Fruit fly (Drosophila melanogaster) whole organism, embryonic: Measurements from ENCODE around the gene Rpn1.

ENCODE experiments used
- Aef1 ChIP-seq: fragments of 200-800 bp; sonication (Bioruptor generic); IDR thresholded peaks from 3 replicates; pipeline ENCODE4 v1.3.6; 2022; ENCODE audit warnings: missing biosample characterization, missing genetic modification characterization
- Atf6 ChIP-seq: fragments of 200-800 bp; sonication (Bioruptor generic); IDR thresholded peaks from 2 replicates; pipeline ENCODE4 v1.3.6; 2022; ENCODE audit warnings: missing biosample characterization, missing genetic modification characterization
- CG11456 ChIP-seq: fragments of 200-800 bp; sonication (Bioruptor generic); IDR thresholded peaks from 3 replicates; pipeline ENCODE4 v1.3.6; 2022; ENCODE audit warnings: missing biosample characterization, missing genetic modification characterization
- CG12104 ChIP-seq: fragments of 200-800 bp; sonication (Bioruptor generic); optimal IDR thresholded peaks from 3 replicates; lab custom pipeline; 2016; ENCODE audit warnings: missing biosample characterization, missing genetic modification characterization
- CG12744 ChIP-seq: fragments of 200-800 bp; sonication (Bioruptor generic); optimal IDR thresholded peaks from 2 replicates; lab custom pipeline; 2016; ENCODE audit warnings: missing biosample characterization, missing genetic modification characterization
- CG13775 ChIP-seq: fragments of 200-800 bp; sonication (Bioruptor generic); optimal IDR thresholded peaks from 3 replicates; lab custom pipeline; 2017; ENCODE audit warnings: missing biosample characterization, mild to moderate bottlenecking, missing genetic modification characterization
- CG14441 ChIP-seq: fragments of 200-800 bp; sonication (Bioruptor generic); IDR thresholded peaks from 2 replicates; pipeline ENCODE4 v1.3.6; 2022; ENCODE audit warnings: missing biosample characterization, missing genetic modification characterization
- CG1647 ChIP-seq: fragments of 200-800 bp; sonication (Bioruptor generic); optimal IDR thresholded peaks from 3 replicates; lab custom pipeline; 2016; ENCODE audit warnings: missing biosample characterization, missing genetic modification characterization
- CG17568 ChIP-seq: fragments of 200-800 bp; sonication (Bioruptor generic); optimal IDR thresholded peaks from 2 replicates; lab custom pipeline; 2018; ENCODE audit warnings: missing biosample characterization, mild to moderate bottlenecking, missing genetic modification characterization, moderate library complexity
- CG17612 ChIP-seq: fragments of 200-800 bp; sonication (Bioruptor generic); IDR thresholded peaks from 2 replicates; pipeline ENCODE4 v1.3.6; 2022; ENCODE audit warnings: missing biosample characterization, missing genetic modification characterization
- CG2116 ChIP-seq: fragments of 200-800 bp; sonication (Bioruptor generic); optimal IDR thresholded peaks from 3 replicates; lab custom pipeline; 2018; ENCODE audit warnings: missing biosample characterization, mild to moderate bottlenecking, missing genetic modification characterization
- CG3163 ChIP-seq: fragments of 200-800 bp; sonication (Bioruptor generic); optimal IDR thresholded peaks from 3 replicates; lab custom pipeline; 2016; ENCODE audit warnings: missing biosample characterization, missing genetic modification characterization
- CG32532 ChIP-seq: fragments of 200-800 bp; sonication (Bioruptor generic); IDR thresholded peaks from 2 replicates; pipeline ENCODE4 v1.3.6; 2022; ENCODE audit warnings: missing biosample characterization, missing genetic modification characterization
- CG34422 ChIP-seq: fragments of 200-800 bp; sonication (Bioruptor generic); IDR thresholded peaks from 3 replicates; pipeline ENCODE4 v1.3.6; 2022; ENCODE audit warnings: missing biosample characterization, missing genetic modification characterization
- CG3847 ChIP-seq: fragments of 200-800 bp; sonication (Bioruptor generic); IDR thresholded peaks from 2 replicates; pipeline ENCODE4 v1.3.6; 2022; ENCODE audit warnings: missing biosample characterization, missing genetic modification characterization
- CG4617 ChIP-seq: fragments of 200-800 bp; sonication (Bioruptor generic); optimal IDR thresholded peaks from 3 replicates; lab custom pipeline; 2016; ENCODE audit warnings: missing biosample characterization, missing genetic modification characterization, borderline replicate concordance
- CG4820 ChIP-seq: fragments of 200-800 bp; sonication (Bioruptor generic); optimal IDR thresholded peaks from 3 replicates; lab custom pipeline; 2016; ENCODE audit warnings: missing biosample characterization, missing genetic modification characterization
- CG6254 ChIP-seq: fragments of 200-800 bp; sonication (Bioruptor generic); optimal IDR thresholded peaks from 3 replicates; lab custom pipeline; 2017; ENCODE audit warnings: mild to moderate bottlenecking, missing biosample characterization, missing genetic modification reagents, missing genetic modification characterization
- CG6791 ChIP-seq: fragments of 200-800 bp; sonication (Bioruptor generic); IDR thresholded peaks from 3 replicates; pipeline ENCODE4 v1.3.6; 2022; ENCODE audit warnings: missing biosample characterization, missing genetic modification characterization; ENCODE audit not compliant: partially characterized antibody
- CG7271 ChIP-seq: fragments of 200-800 bp; sonication (Bioruptor generic); optimal IDR thresholded peaks from 2 replicates; lab custom pipeline; 2018; ENCODE audit warnings: missing biosample characterization, mild to moderate bottlenecking, missing genetic modification characterization, moderate library complexity
- CG7839 ChIP-seq: fragments of 200-800 bp; sonication (Bioruptor generic); optimal IDR thresholded peaks from 3 replicates; lab custom pipeline; 2018; ENCODE audit warnings: missing biosample characterization, mild to moderate bottlenecking, missing genetic modification characterization, moderate library complexity
- CTCF ChIP-seq: fragments of 200-800 bp; sonication (Bioruptor generic); optimal IDR thresholded peaks from 2 replicates; lab custom pipeline; 2017; ENCODE audit warnings: missing biosample characterization, mild to moderate bottlenecking, missing genetic modification characterization, moderate library complexity
- HmgZ ChIP-seq: fragments of 200-800 bp; sonication (Bioruptor generic); optimal IDR thresholded peaks from 2 replicates; lab custom pipeline; 2018; ENCODE audit warnings: missing biosample characterization, mild to moderate bottlenecking, missing genetic modification characterization
- Hr51 ChIP-seq, 2 experiments: fragments of 200-800 bp; sonication (Bioruptor generic); optimal IDR thresholded peaks; 2 replicates in 1 of 2; 3 replicates in 1 of 2; lab custom pipeline; 2016 to 2018; ENCODE audit warnings: missing biosample characterization in 2 of 2, missing genetic modification characterization in 2 of 2, mild to moderate bottlenecking in 1 of 2, moderate library complexity in 1 of 2
- MBD-R2 ChIP-seq: fragments of 200-800 bp; sonication (Bioruptor generic); IDR thresholded peaks from 2 replicates; pipeline ENCODE4 v1.3.6; 2022; ENCODE audit warnings: missing biosample characterization, missing genetic modification characterization
- Med ChIP-seq: fragments of 200-800 bp; sonication (Bioruptor generic); peaks from one replicate; lab custom pipeline; 2016; ENCODE audit warnings: missing biosample characterization, missing genetic modification characterization, mild to moderate bottlenecking, inconsistent platforms, moderate library complexity
- Mrtf ChIP-seq: fragments of 200-800 bp; sonication (Bioruptor generic); IDR thresholded peaks from 3 replicates; pipeline ENCODE4 v1.3.6; 2022; ENCODE audit warnings: missing biosample characterization, missing genetic modification characterization
- NC2α ChIP-seq: fragments of 200-800 bp; sonication (Bioruptor generic); optimal IDR thresholded peaks from 2 replicates; lab custom pipeline; 2016; ENCODE audit warnings: missing biosample characterization, missing genetic modification characterization
- PHDP ChIP-seq: fragments of 200-800 bp; sonication (Bioruptor generic); optimal IDR thresholded peaks from 3 replicates; lab custom pipeline; 2018; ENCODE audit warnings: missing biosample characterization, mild to moderate bottlenecking, missing genetic modification characterization, moderate library complexity
- Scr ChIP-seq: fragments of 200-800 bp; sonication (Bioruptor generic); IDR thresholded peaks from 2 replicates; pipeline ENCODE4 v1.3.6; 2022; ENCODE audit warnings: missing biosample characterization, missing genetic modification characterization; ENCODE audit not compliant: partially characterized antibody
- Side ChIP-seq: fragments of 200-800 bp; sonication (Bioruptor generic); optimal IDR thresholded peaks from 2 replicates; lab custom pipeline; 2016; ENCODE audit warnings: missing biosample characterization, missing genetic modification characterization
- amos ChIP-seq: fragments of 200-800 bp; sonication (Bioruptor generic); IDR thresholded peaks from 2 replicates; pipeline ENCODE4 v1.3.6; 2022; ENCODE audit warnings: missing biosample characterization, missing genetic modification characterization; ENCODE audit not compliant: partially characterized antibody
- ash1 ChIP-seq: fragments of 200-800 bp; sonication (Bioruptor generic); optimal IDR thresholded peaks from 2 replicates; lab custom pipeline; 2018; ENCODE audit warnings: missing biosample characterization, mild to moderate bottlenecking, missing genetic modification characterization
- bbx ChIP-seq: fragments of 200-800 bp; sonication (Bioruptor generic); IDR thresholded peaks from 2 replicates; pipeline ENCODE4 v1.3.6; 2022; ENCODE audit warnings: missing biosample characterization, missing genetic modification characterization; ENCODE audit not compliant: partially characterized antibody
- cg ChIP-seq: fragments of 200-800 bp; sonication (Bioruptor generic); optimal IDR thresholded peaks from 3 replicates; lab custom pipeline; 2019; ENCODE audit warnings: missing biosample characterization, mild to moderate bottlenecking, missing genetic modification characterization, moderate library complexity
- chif ChIP-seq, 2 experiments: fragments of 200-800 bp; sonication (Bioruptor generic); optimal IDR thresholded peaks; 3 replicates each; lab custom pipeline; 2016; ENCODE audit warnings: missing biosample characterization in 2 of 2, missing genetic modification characterization in 2 of 2
- crol ChIP-seq: fragments of 200-800 bp; sonication (Bioruptor generic); IDR thresholded peaks from 2 replicates; pipeline ENCODE4 v1.3.6; 2022; ENCODE audit warnings: missing biosample characterization, missing genetic modification characterization
- ems ChIP-seq: fragments of 200-800 bp; sonication (Bioruptor generic); optimal IDR thresholded peaks from 3 replicates; lab custom pipeline; 2016; ENCODE audit warnings: missing biosample characterization, missing genetic modification characterization
- eyg ChIP-seq: fragments of 200-800 bp; sonication (Bioruptor generic); optimal IDR thresholded peaks from 3 replicates; lab custom pipeline; 2016; ENCODE audit warnings: missing biosample characterization, missing genetic modification characterization
- fu2 ChIP-seq: fragments of 200-800 bp; sonication (Bioruptor generic); optimal IDR thresholded peaks from 2 replicates; lab custom pipeline; 2016; ENCODE audit warnings: missing biosample characterization, missing genetic modification characterization
- gcm ChIP-seq: fragments of 200-800 bp; sonication (Bioruptor generic); optimal IDR thresholded peaks from 2 replicates; lab custom pipeline; 2019; ENCODE audit warnings: missing biosample characterization, mild to moderate bottlenecking, missing genetic modification characterization, moderate library complexity
- gro ChIP-seq: fragments of 200-800 bp; sonication (Bioruptor generic); optimal IDR thresholded peaks from 2 replicates; lab custom pipeline; 2016; ENCODE audit warnings: missing biosample characterization, missing genetic modification characterization
- ham ChIP-seq: fragments of 200-800 bp; sonication (Bioruptor generic); IDR thresholded peaks from 2 replicates; pipeline ENCODE4 v1.3.6; 2022; ENCODE audit warnings: missing biosample characterization, missing genetic modification characterization
- jumu ChIP-seq: fragments of 200-800 bp; sonication (Bioruptor generic); optimal IDR thresholded peaks from 3 replicates; lab custom pipeline; 2016; ENCODE audit warnings: missing biosample characterization, missing genetic modification characterization
- nerfin-1 ChIP-seq: fragments of 200-800 bp; sonication (Bioruptor generic); optimal IDR thresholded peaks from 3 replicates; lab custom pipeline; 2019; ENCODE audit warnings: missing biosample characterization, mild to moderate bottlenecking, missing genetic modification characterization, moderate library complexity
- sens ChIP-seq: fragments of 200-800 bp; sonication (Bioruptor generic); peaks from one replicate; lab custom pipeline; 2016; ENCODE audit warnings: missing biosample characterization, missing genetic modification characterization
- stc ChIP-seq: fragments of 200-800 bp; sonication (Bioruptor generic); IDR thresholded peaks from 2 replicates; pipeline ENCODE4 v1.3.6; 2022; ENCODE audit warnings: missing biosample characterization, missing genetic modification characterization
- trh ChIP-seq: fragments of 200-800 bp; sonication (Bioruptor generic); optimal IDR thresholded peaks from 2 replicates; lab custom pipeline; 2016; ENCODE audit warnings: missing biosample characterization, missing genetic modification characterization
- vfl ChIP-seq: fragments of 200-800 bp; sonication (Bioruptor generic); optimal IDR thresholded peaks from 2 replicates; lab custom pipeline; 2016; ENCODE audit warnings: missing biosample characterization, missing genetic modification characterization
- zfh2 ChIP-seq: fragments of 200-800 bp; sonication (Bioruptor generic); optimal IDR thresholded peaks from 2 replicates; lab custom pipeline; 2016; ENCODE audit warnings: missing biosample characterization, missing genetic modification characterization

Gene Rpn1

DNA sequence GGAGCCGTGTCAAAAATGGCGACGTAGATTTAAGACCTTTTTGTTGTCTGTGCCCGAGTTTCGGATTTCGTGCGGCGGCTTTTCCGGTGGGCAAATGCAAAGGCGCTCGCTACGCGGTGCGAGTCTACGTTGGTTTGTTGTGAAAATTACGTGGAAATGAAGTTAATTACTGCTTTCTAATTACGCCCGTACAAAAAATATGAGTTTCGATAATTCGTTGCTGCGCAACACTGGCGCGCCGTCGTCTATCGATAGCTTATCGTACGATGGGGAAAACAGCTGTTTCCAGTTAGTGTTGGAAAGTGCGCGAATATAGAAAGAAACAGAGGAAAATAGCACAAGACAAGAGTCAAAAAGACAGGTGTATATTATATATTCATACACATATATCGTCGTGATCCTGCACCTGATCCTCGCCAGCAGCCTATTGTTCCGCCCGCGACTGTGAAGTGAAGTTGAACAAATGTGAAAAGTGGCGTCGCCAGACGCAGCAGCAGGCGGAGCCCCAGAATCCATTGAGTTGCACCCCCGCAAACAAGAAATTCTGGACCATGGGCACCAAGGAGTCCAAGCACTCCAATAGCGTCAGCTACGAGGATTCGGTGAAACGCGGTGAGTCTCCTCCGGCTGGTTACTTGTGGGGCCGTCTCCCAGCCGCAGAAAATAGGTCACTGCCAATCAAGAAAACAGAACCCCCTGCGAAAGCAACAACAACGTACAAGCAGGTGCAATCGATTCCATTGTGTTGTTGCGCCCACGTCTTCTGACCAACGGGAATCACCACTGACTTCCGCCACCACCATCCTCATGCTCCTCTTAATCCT lies 43.8 kb upstream of the Rpn1 start, which contains the start of the genes Rab8 and Usp32 (continued):
- TF ChIP-seq CG3847 (peak; percentile 88), Hr51 (GFP tag; optimal IDR thresholded peaks at IDR 0.05; lab: Kevin White, UChicago) (peak in 1 of 2 experiments; percentile 69), zfh2 (GFP tag; lab: Kevin White, UChicago) (peak; percentile 76), CG1647 (peak; percentile 73), NC2α (GFP tag; lab: Kevin White, UChicago) (peak; percentile 49), vfl (GFP tag; lab: Kevin White, UChicago) (peak; percentile 62), CG11456 (GFP tag; lab: Robert Waterston, UW) (peak; percentile 78), CG7271 (tag; lab: Kevin White, UChicago) (peak; percentile 22), CG17612 (GFP tag; lab: Robert Waterston, UW) (no peak), Scr (peak; percentile 88), CG12744 (GFP tag; lab: Kevin White, UChicago) (peak; percentile 55), fu2 (GFP tag; lab: Kevin White, UChicago) (peak; percentile 31), jumu (GFP tag; lab: Kevin White, UChicago) (peak; percentile 66), CG34422 (GFP tag; lab: Robert Waterston, UW) (peak; percentile 74), cg (peak; percentile 61), gcm (GFP tag; lab: Kevin White, UChicago) (peak; percentile 73), CG17568 (no peak), Mrtf (GFP tag; lab: Robert Waterston, UW) (no peak), bbx (GFP tag; lab: Robert Waterston, UW) (peak; percentile 90), ems (GFP tag; lab: Kevin White, UChicago) (peak; percentile 72)

- no peak for TF ChIP-seq CG4820 (GFP tag; lab: Kevin White, UChicago)
- peak; percentile 10 for TF ChIP-seq Med (GFP tag; lab: Kevin White, UChicago)
- peak; percentile 21; the same call in 1 of the 2 replicates for TF ChIP-seq stc (GFP tag; lab: Robert Waterston, UW)
- no peak for TF ChIP-seq crol
- no peak for TF ChIP-seq ham
- no peak for TF ChIP-seq CTCF (GFP tag; lab: Kevin White, UChicago)
- TF ChIP-seq nerfin-1, result peak; percentile 92
- no peak for TF ChIP-seq ems (GFP tag; lab: Kevin White, UChicago)
- no peak for TF ChIP-seq chif (GFP tag; optimal IDR thresholded peaks at IDR 0.05; lab: Kevin White, UChicago)
- TF ChIP-seq CG7839 (tag; lab: Kevin White, UChicago), result no peak
- no peak for TF ChIP-seq gro
- TF ChIP-seq sens (GFP tag; lab: Kevin White, UChicago), result peak; percentile 50
- peak; percentile 81 for TF ChIP-seq CG13775 (GFP tag; lab: Kevin White, UChicago)
- no peak for TF ChIP-seq CG4617 (GFP tag; lab: Kevin White, UChicago)
- no peak for TF ChIP-seq eyg (GFP tag; lab: Kevin White, UChicago)
- no peak for TF ChIP-seq HmgZ (tag; lab: Kevin White, UChicago)
- no peak for TF ChIP-seq ash1 (GFP tag; lab: Kevin White, UChicago)
Measured at dm6 chr3L:19871667-19871931, 43.3 kb upstream of the Rpn1 start.

DNA sequence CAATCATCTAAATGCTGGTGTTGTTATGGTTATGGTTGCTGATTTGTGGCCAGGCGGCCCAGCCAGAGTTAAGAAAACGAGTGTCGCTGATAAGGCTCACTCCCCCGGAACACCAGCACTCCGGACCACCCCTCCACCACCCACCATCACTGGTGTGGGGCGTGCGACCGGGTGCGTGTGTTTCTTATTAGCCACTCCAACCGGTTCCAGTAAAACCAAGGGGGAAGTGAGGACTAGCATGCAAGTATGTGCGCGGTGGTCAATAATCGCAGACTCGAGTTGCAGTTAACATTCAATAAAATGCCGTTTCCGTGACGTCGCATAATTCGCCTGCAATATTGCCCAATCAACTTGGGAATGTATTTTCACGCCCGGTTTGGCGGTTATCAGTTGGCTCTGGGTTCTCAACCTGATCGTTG lies 42.4 kb upstream of the Rpn1 start:
- TF ChIP-seq Side (GFP tag; lab: Kevin White, UChicago), result no peak
- no peak for TF ChIP-seq CG6254 (GFP tag; lab: Kevin White, UChicago)
- TF ChIP-seq CG12104 (GFP tag; lab: Kevin White, UChicago), result no peak
- no peak for TF ChIP-seq PHDP (tag; lab: Kevin White, UChicago)
- no peak for TF ChIP-seq CG4617 (GFP tag; lab: Kevin White, UChicago)
- peak; percentile 19; the same call in 1 of the 2 replicates for TF ChIP-seq CG32532 (GFP tag; lab: Robert Waterston, UW)
- no peak for TF ChIP-seq CG6791 (GFP tag; lab: Robert Waterston, UW)
- TF ChIP-seq CG14441 (GFP tag; lab: Robert Waterston, UW), result no peak
- no peak for TF ChIP-seq CG2116 (GFP tag; lab: Kevin White, UChicago)
- TF ChIP-seq CG3163 (GFP tag; lab: Kevin White, UChicago), result no peak
- TF ChIP-seq Atf6, result peak; percentile 44; the same call in 1 of the 2 replicates
- no peak for TF ChIP-seq Aef1 (GFP tag; lab: Robert Waterston, UW)
- no peak for TF ChIP-seq trh (GFP tag; lab: Kevin White, UChicago)
- no peak for TF ChIP-seq amos
- no peak for TF ChIP-seq MBD-R2 (GFP tag; lab: Robert Waterston, UW)
